1 fruit fly cellular context compared by ENCODE assay signal in genomic region chrX:12546857-12547606, dm6.
A peak's percentile ranks its signal among the peaks of the same experiment; 100 is the strongest.
TF ChIP-seq lines count a peak whose summit lies in the region.

No protein-coding gene starts in this region.

TF ChIP-seq in whole organism, embryonic, 481 proteins besides CTCF, POLR2A, EP300 and RAD21 (continued from another document):
- TF ChIP-seq CG14050 (GFP tag; IDR thresholded peaks at IDR 0.05; lab: Robert Waterston, UW) = no peak
- 0 out of 3 replicates have a peak, but pooled peaks have one; percentile 27 for TF ChIP-seq CG34422 (GFP tag; IDR thresholded peaks at IDR 0.05; lab: Robert Waterston, UW)
